Worm (Caenorhabditis elegans) whole organism, early embryonic: ENCODE data around the gene tag-120.

Experiments
- ama-1 ChIP-seq: fragments of 150-350 bp; optimal IDR thresholded peaks from 2 replicates; lab custom pipeline; 2014
- ceh-13 ChIP-seq: fragments of 200-800 bp; sonication (Bioruptor generic); optimal IDR thresholded peaks from 2 replicates; lab custom pipeline; 2018; ENCODE audit warnings: mild to moderate bottlenecking, missing genetic modification characterization, missing compliant biosample characterization
- ceh-36 ChIP-seq: sonication (generic microtip); optimal IDR thresholded peaks from 2 replicates; lab custom pipeline; 2016; ENCODE audit warnings: missing genetic modification characterization, inconsistent platforms, missing compliant biosample characterization
- pes-1 ChIP-seq: fragments of 200-800 bp; sonication (Bioruptor generic); IDR thresholded peaks from 2 replicates; pipeline ENCODE4 v1.3.6; 2022; ENCODE audit warnings: missing genetic modification reagents, missing genetic modification characterization, missing compliant biosample characterization
- tbx-11 ChIP-seq: fragments of 200-800 bp; sonication (Bioruptor generic); IDR thresholded peaks from 2 replicates; pipeline ENCODE4 v1.3.6; 2022; ENCODE audit warnings: missing genetic modification characterization, missing compliant biosample characterization

DNA sequence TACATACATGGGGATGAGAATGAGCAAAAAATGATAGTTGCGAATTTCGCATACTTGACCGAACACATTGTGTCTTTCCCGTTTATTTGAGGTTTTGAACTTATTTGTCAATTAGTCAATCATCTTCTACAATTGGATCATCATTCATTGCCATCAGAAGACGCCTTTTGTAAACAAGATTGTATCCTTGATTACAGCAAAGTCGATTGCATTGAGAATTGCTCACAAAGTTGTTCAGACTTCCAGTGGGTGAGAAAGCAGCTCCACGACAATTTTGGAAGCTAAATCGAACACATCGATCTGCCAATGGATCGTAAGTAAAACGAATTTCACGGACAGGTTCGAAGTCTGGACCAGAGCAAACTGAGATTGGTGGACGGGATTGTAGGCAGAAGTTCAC lies 29.4 kb downstream of the tag-120 start:
- no peak for TF ChIP-seq ama-1 (lab: Kevin White, UChicago)
- no peak for TF ChIP-seq pes-1 (GFP tag; lab: Robert Waterston, UW)
- no peak for TF ChIP-seq tbx-11
- TF ChIP-seq ceh-13 = no peak
- no peak for TF ChIP-seq ceh-36
